Worm (Caenorhabditis elegans) whole organism, L1 larva: ENCODE measurements around the gene slcr-46.1.
A peak's percentile ranks its signal among the peaks of the same experiment; 100 is the strongest.

Experiments
- C04F5.9 ChIP-seq: sonication (generic microtip); optimal IDR thresholded peaks from 2 replicates; lab custom pipeline; 2016; ENCODE audit warnings: missing genetic modification characterization, missing compliant biosample characterization
- C16A3.4 ChIP-seq: fragments of 150-350 bp; optimal IDR thresholded peaks from 2 replicates; lab custom pipeline; 2014; ENCODE audit warnings: missing biosample characterization, missing genetic modification characterization
- F16B12.6 ChIP-seq: fragments of 150-350 bp; optimal IDR thresholded peaks from 2 replicates; lab custom pipeline; 2014; ENCODE audit warnings: missing biosample characterization, missing genetic modification characterization
- aly-2 ChIP-seq: fragments of 150-350 bp; optimal IDR thresholded peaks from 2 replicates; lab custom pipeline; 2014; ENCODE audit warnings: missing biosample characterization, missing genetic modification characterization
- blmp-1 ChIP-seq: fragments of 150-350 bp; optimal IDR thresholded peaks from 2 replicates; lab custom pipeline; 2014; ENCODE audit warnings: missing biosample characterization, missing genetic modification characterization
- ceh-82 ChIP-seq, 3 experiments: fragments of 150-350 bp in 1 of 3; sonication (generic microtip) in 2 of 3; optimal IDR thresholded peaks; 2 replicates each; lab custom pipeline; 2014 to 2017; ENCODE audit warnings: missing biosample characterization in 3 of 3, missing genetic modification characterization in 3 of 3
- ceh-88 ChIP-seq: fragments of 200-800 bp; sonication (Bioruptor generic); IDR thresholded peaks from 2 replicates; pipeline ENCODE4 v1.3.6; 2022; ENCODE audit warnings: missing genetic modification characterization, missing compliant biosample characterization
- ceh-90 ChIP-seq: sonication (generic microtip); optimal IDR thresholded peaks from 2 replicates; lab custom pipeline; 2016; ENCODE audit warnings: missing genetic modification characterization, missing compliant biosample characterization
- dpl-1 ChIP-seq, 3 experiments: fragments of 150-350 bp in 2 of 3; sonication (generic microtip) in 1 of 3; optimal IDR thresholded peaks; 2 replicates each; lab custom pipeline; 2014 to 2017; ENCODE audit warnings: missing biosample characterization in 3 of 3, missing genetic modification characterization in 3 of 3, missing genetic modification reagents in 3 of 3
- dsc-1 ChIP-seq: sonication (generic microtip); optimal IDR thresholded peaks from 2 replicates; lab custom pipeline; 2016; ENCODE audit warnings: mild to moderate bottlenecking, missing genetic modification characterization, missing compliant biosample characterization
- efl-1 ChIP-seq, 4 experiments: fragments of 150-350 bp; optimal IDR thresholded peaks in 3 of 4; peaks in 1 of 4; 1 replicate in 1 of 4; 2 replicates in 3 of 4; lab custom pipeline; 2014; ENCODE audit warnings: missing biosample characterization in 2 of 4, missing genetic modification characterization in 2 of 4, missing genetic modification reagents in 2 of 4
- egl-13 ChIP-seq: sonication (generic microtip); optimal IDR thresholded peaks from 2 replicates; lab custom pipeline; 2016; ENCODE audit warnings: missing genotype, missing genetic modification reagents, missing genetic modification characterization, missing compliant biosample characterization
- elt-3 ChIP-seq, 6 experiments: fragments of 150-350 bp in 1 of 6; sonication (generic microtip); optimal IDR thresholded peaks; 2 replicates each; lab custom pipeline; 2017 to 2018; ENCODE audit warnings: missing biosample characterization in 6 of 6, missing genetic modification characterization in 6 of 6, inconsistent platforms in 1 of 6
- fkh-8 ChIP-seq: sonication (generic microtip); optimal IDR thresholded peaks from 2 replicates; lab custom pipeline; 2016; ENCODE audit warnings: mild to moderate bottlenecking, missing genetic modification characterization, missing compliant biosample characterization
- isw-1 ChIP-seq: fragments of 200-800 bp; sonication (Bioruptor generic); IDR thresholded peaks from 2 replicates; pipeline ENCODE4 v1.3.6; 2022; ENCODE audit warnings: missing genetic modification characterization, missing compliant biosample characterization
- lin-13 ChIP-seq: fragments of 150-350 bp; optimal IDR thresholded peaks from 2 replicates; lab custom pipeline; 2014; ENCODE audit warnings: missing biosample characterization, missing genetic modification reagents, missing genetic modification characterization
- lin-14 ChIP-seq: fragments of 200-800 bp; sonication (Bioruptor generic); optimal IDR thresholded peaks from 2 replicates; lab custom pipeline; 2018; ENCODE audit warnings: mild to moderate bottlenecking, missing genetic modification characterization, moderate library complexity, missing compliant biosample characterization
- lin-35 ChIP-seq, 2 experiments: fragments of 150-350 bp; optimal IDR thresholded peaks; 2 replicates each; lab custom pipeline; 2014; ENCODE audit warnings: missing biosample characterization in 2 of 2, missing genetic modification characterization in 2 of 2, missing genetic modification reagents in 2 of 2
- lin-39 ChIP-seq: fragments of 150-350 bp; optimal IDR thresholded peaks from 2 replicates; lab custom pipeline; 2014; ENCODE audit warnings: missing biosample characterization, missing genetic modification reagents, missing genetic modification characterization
- lsy-2 ChIP-seq, 2 experiments: fragments of 150-350 bp; optimal IDR thresholded peaks; 2 replicates each; lab custom pipeline; 2014; ENCODE audit warnings: missing biosample characterization in 2 of 2, missing genetic modification characterization in 2 of 2
- mdl-1 ChIP-seq, 2 experiments: fragments of 150-350 bp; optimal IDR thresholded peaks; 2 replicates each; lab custom pipeline; 2014 to 2017; ENCODE audit warnings: missing biosample characterization in 2 of 2, missing genetic modification characterization in 2 of 2, inconsistent platforms in 1 of 2
- mef-2 ChIP-seq: fragments of 150-350 bp; optimal IDR thresholded peaks from 2 replicates; lab custom pipeline; 2014; ENCODE audit warnings: missing biosample characterization, missing genetic modification characterization
- mep-1 ChIP-seq: fragments of 150-350 bp; optimal IDR thresholded peaks from 2 replicates; lab custom pipeline; 2014; ENCODE audit warnings: missing biosample characterization, missing genetic modification characterization
- nhr-237 ChIP-seq: fragments of 150-350 bp; optimal IDR thresholded peaks from 2 replicates; lab custom pipeline; 2014; ENCODE audit warnings: missing biosample characterization, missing genetic modification characterization
- nhr-47 ChIP-seq: sonication (generic microtip); optimal IDR thresholded peaks from 2 replicates; lab custom pipeline; 2016; ENCODE audit warnings: mild to moderate bottlenecking, missing genetic modification characterization, moderate library complexity, missing compliant biosample characterization
- nhr-71 ChIP-seq: sonication (generic microtip); optimal IDR thresholded peaks from 2 replicates; lab custom pipeline; 2016; ENCODE audit warnings: mild to moderate bottlenecking, missing genetic modification characterization, moderate library complexity, missing compliant biosample characterization
- nhr-77 ChIP-seq: fragments of 150-350 bp; optimal IDR thresholded peaks from 2 replicates; lab custom pipeline; 2014; ENCODE audit warnings: missing biosample characterization, missing genetic modification characterization
- nhr-85 ChIP-seq: sonication (generic microtip); peaks from one replicate; lab custom pipeline; 2016; ENCODE audit warnings: missing genetic modification characterization, inconsistent platforms, missing compliant biosample characterization
- skn-1 ChIP-seq: fragments of 150-350 bp; optimal IDR thresholded peaks from 2 replicates; lab custom pipeline; 2014; ENCODE audit warnings: missing biosample characterization, missing genetic modification characterization
- unc-62 ChIP-seq: fragments of 150-350 bp; optimal IDR thresholded peaks from 2 replicates; lab custom pipeline; 2014; ENCODE audit warnings: missing biosample characterization, missing genetic modification reagents, missing genetic modification characterization
- unc-86 ChIP-seq: sonication (generic microtip); optimal IDR thresholded peaks from 2 replicates; lab custom pipeline; 2016; ENCODE audit warnings: missing genetic modification characterization, missing compliant biosample characterization
- vab-15 ChIP-seq: sonication (generic microtip); optimal IDR thresholded peaks from 2 replicates; lab custom pipeline; 2017; ENCODE audit warnings: missing genotype, mild to moderate bottlenecking, missing genetic modification characterization, missing compliant biosample characterization
- zip-4 ChIP-seq: fragments of 200-800 bp; sonication (Bioruptor generic); optimal IDR thresholded peaks from 2 replicates; lab custom pipeline; 2018; ENCODE audit warnings: mild to moderate bottlenecking, missing genetic modification characterization, moderate library complexity, missing compliant biosample characterization
- ztf-4 ChIP-seq: fragments of 150-350 bp; optimal IDR thresholded peaks from 2 replicates; lab custom pipeline; 2014; ENCODE audit warnings: missing biosample characterization, missing genetic modification characterization

The slcr-46.1 gene

ce11 chrX:4607300-4607699 is 24.9 kb upstream of the slcr-46.1 start:
- TF ChIP-seq lsy-2 (tag; optimal IDR thresholded peaks at IDR 0.05; lab: Kevin White, UChicago) (no peak), nhr-77 (tag; lab: Kevin White, UChicago) (no peak), mdl-1 (tag; optimal IDR thresholded peaks at IDR 0.05; lab: Kevin White, UChicago) (no peak), ztf-4 (tag; lab: Kevin White, UChicago) (no peak), unc-62 (no peak)

- no peak for TF ChIP-seq fkh-8
- TF ChIP-seq vab-15 (tag; lab: Kevin White, UChicago), result no peak
- no peak for TF ChIP-seq egl-13 (tag; lab: Kevin White, UChicago)
- no peak for TF ChIP-seq elt-3 (tag; optimal IDR thresholded peaks at IDR 0.05; lab: Kevin White, UChicago)
- TF ChIP-seq nhr-85 (tag; lab: Kevin White, UChicago), result no peak
Measured at ce11 chrX:4609635-4610034, 22.5 kb upstream of the slcr-46.1 start.

- no peak for TF ChIP-seq nhr-71
- no peak for TF ChIP-seq zip-4 (GFP tag; lab: Kevin White, UChicago)
- TF ChIP-seq nhr-47 (tag; lab: Kevin White, UChicago), result no peak
- TF ChIP-seq mep-1, result no peak
- no peak for TF ChIP-seq mef-2 (tag; lab: Kevin White, UChicago)
- TF ChIP-seq lin-13 (GFP tag; lab: Kevin White, UChicago), result no peak
- TF ChIP-seq ceh-90, result no peak
- TF ChIP-seq, all 84 proteins: peak for 0
Measured at ce11 chrX:4615034-4615433, 17.1 kb upstream of the slcr-46.1 start.

ce11 chrX:4616832-4617231 is 15.3 kb upstream of the slcr-46.1 start:
- TF ChIP-seq aly-2 (tag; lab: Kevin White, UChicago) (no peak), egl-13 (tag; lab: Kevin White, UChicago) (no peak), unc-86 (tag; lab: Kevin White, UChicago) (peak; percentile 13), dsc-1 (no peak), nhr-237 (no peak), ceh-88 (GFP tag; lab: Robert Waterston, UW) (no peak), lin-14 (GFP tag; lab: Kevin White, UChicago) (peak; percentile 36), F16B12.6 (no peak), C04F5.9 (tag; lab: Kevin White, UChicago) (no peak), isw-1 (no peak), ceh-82 (tag; optimal IDR thresholded peaks at IDR 0.05; lab: Kevin White, UChicago) (peak in 1 of 3 experiments; percentile 52), efl-1 (optimal IDR thresholded peaks at IDR 0.05; lab: Kevin White, UChicago) (peak in 1 of 2 experiments; percentile 43), efl-1 (GFP tag; optimal IDR thresholded peaks at IDR 0.05 in 1 of 2; lab: Kevin White, UChicago) (peak in 1 of 2 experiments; percentile 72), zip-4 (GFP tag; lab: Kevin White, UChicago) (no peak), lin-35 (GFP tag; optimal IDR thresholded peaks at IDR 0.05; lab: Kevin White, UChicago) (peak; percentile 14 to 38), dpl-1 (GFP tag; optimal IDR thresholded peaks at IDR 0.05; lab: Kevin White, UChicago) (peak in 1 of 3 experiments; percentile 47)

- TF ChIP-seq lin-39, result no peak
- TF ChIP-seq efl-1 (optimal IDR thresholded peaks at IDR 0.05; lab: Kevin White, UChicago), result peak; percentile 19 to 44
- peak; percentile 5 to 24 for TF ChIP-seq efl-1 (GFP tag; optimal IDR thresholded peaks at IDR 0.05 in 1 of 2; lab: Kevin White, UChicago)
- peak; percentile 37 to 76 for TF ChIP-seq lin-35 (GFP tag; optimal IDR thresholded peaks at IDR 0.05; lab: Kevin White, UChicago)
- peak; percentile 48 to 67 (median 63) for TF ChIP-seq dpl-1 (GFP tag; optimal IDR thresholded peaks at IDR 0.05; lab: Kevin White, UChicago)
- TF ChIP-seq zip-4 (GFP tag; lab: Kevin White, UChicago), result peak; percentile 28
- peak; percentile 33 for TF ChIP-seq blmp-1 (tag; lab: Kevin White, UChicago)
- TF ChIP-seq unc-62, result no peak
- peak; percentile 12 to 58 for TF ChIP-seq lsy-2 (tag; optimal IDR thresholded peaks at IDR 0.05; lab: Kevin White, UChicago)
- TF ChIP-seq skn-1 (tag; lab: Kevin White, UChicago), result peak; percentile 61
- peak in 1 of 2 experiments; percentile 10 for TF ChIP-seq mdl-1 (tag; optimal IDR thresholded peaks at IDR 0.05; lab: Kevin White, UChicago)
- peak; percentile 16 for TF ChIP-seq C16A3.4 (tag; lab: Kevin White, UChicago)
Measured at ce11 chrX:4619582-4619981, 12.6 kb upstream of the slcr-46.1 start, which contains the start of gene pqn-65. TSS of gene pqn-65 (minus strand) at chrX:4619635.
